Worm (Caenorhabditis elegans) whole organism, late embryonic: ENCODE results near the gene srw-16.
"Not testable (repeated sequence)": the region's sequence is repeated elsewhere in the genome, so short reads cannot be mapped to it uniquely, and the experiment has no call there.

Experiments used
- C08G9.2 ChIP-seq: sonication (generic microtip); optimal IDR thresholded peaks from 2 replicates; lab custom pipeline; 2016; ENCODE audit warnings: mild to moderate bottlenecking, missing genetic modification characterization, moderate library complexity, missing compliant biosample characterization
- C38D4.7 ChIP-seq: fragments of 200-800 bp; sonication (Bioruptor generic); optimal IDR thresholded peaks from 2 replicates; lab custom pipeline; 2018; ENCODE audit warnings: mild to moderate bottlenecking, missing genetic modification characterization, moderate library complexity, missing compliant biosample characterization
- K02D7.2 ChIP-seq: sonication (generic microtip); optimal IDR thresholded peaks from 2 replicates; lab custom pipeline; 2017; ENCODE audit warnings: mild to moderate bottlenecking, missing genetic modification characterization, missing compliant biosample characterization
- T23F11.4 ChIP-seq: fragments of 200-800 bp; sonication (Bioruptor generic); optimal IDR thresholded peaks from 2 replicates; lab custom pipeline; 2018; ENCODE audit warnings: mild to moderate bottlenecking, missing genetic modification characterization, missing compliant biosample characterization
- ahr-1 ChIP-seq: sonication (generic microtip); optimal IDR thresholded peaks from 2 replicates; lab custom pipeline; 2016; ENCODE audit warnings: missing genetic modification characterization, missing compliant biosample characterization
- ama-1 ChIP-seq: fragments of 150-350 bp; optimal IDR thresholded peaks from 2 replicates; lab custom pipeline; 2014
- ceh-14 ChIP-seq: sonication (generic microtip); optimal IDR thresholded peaks from 2 replicates; lab custom pipeline; 2016; ENCODE audit warnings: missing genotype, missing genetic modification characterization, missing compliant biosample characterization
- ceh-18 ChIP-seq: sonication (generic microtip); optimal IDR thresholded peaks from 2 replicates; lab custom pipeline; 2016; ENCODE audit warnings: missing genetic modification characterization, missing compliant biosample characterization
- ceh-31 ChIP-seq: sonication (generic microtip); optimal IDR thresholded peaks from 2 replicates; lab custom pipeline; 2016; ENCODE audit warnings: missing genetic modification characterization, missing compliant biosample characterization
- ceh-48 ChIP-seq: sonication (generic microtip); optimal IDR thresholded peaks from 2 replicates; lab custom pipeline; 2016; ENCODE audit warnings: missing genetic modification characterization, inconsistent platforms, missing compliant biosample characterization
- ceh-9 ChIP-seq: sonication (generic microtip); optimal IDR thresholded peaks from 2 replicates; lab custom pipeline; 2016; ENCODE audit warnings: mild to moderate bottlenecking, missing genetic modification characterization, inconsistent platforms, missing compliant biosample characterization
- dmd-4 ChIP-seq: sonication (generic microtip); optimal IDR thresholded peaks from 2 replicates; lab custom pipeline; 2016; ENCODE audit warnings: borderline replicate concordance, missing genetic modification characterization, missing compliant biosample characterization
- dve-1 ChIP-seq: sonication (generic microtip); optimal IDR thresholded peaks from 2 replicates; lab custom pipeline; 2017; ENCODE audit warnings: antibody characterized with exemption, mild to moderate bottlenecking, missing genetic modification characterization, missing compliant biosample characterization
- elt-2 ChIP-seq: sonication (generic microtip); optimal IDR thresholded peaks from 2 replicates; lab custom pipeline; 2016; ENCODE audit warnings: missing genetic modification reagents, missing genetic modification characterization, missing compliant biosample characterization
- elt-4 ChIP-seq: sonication (generic microtip); optimal IDR thresholded peaks from 2 replicates; lab custom pipeline; 2016; ENCODE audit warnings: missing genetic modification characterization, missing compliant biosample characterization
- ets-4 ChIP-seq: sonication (generic microtip); optimal IDR thresholded peaks from 2 replicates; lab custom pipeline; 2016; ENCODE audit warnings: missing genetic modification characterization, missing compliant biosample characterization
- eyg-1 ChIP-seq: sonication (generic microtip); optimal IDR thresholded peaks from 2 replicates; lab custom pipeline; 2016; ENCODE audit warnings: missing genotype, missing genetic modification characterization, missing compliant biosample characterization
- fax-1 ChIP-seq: sonication (generic microtip); optimal IDR thresholded peaks from 2 replicates; lab custom pipeline; 2016; ENCODE audit warnings: missing genotype, missing genetic modification characterization, missing compliant biosample characterization
- fkh-10 ChIP-seq: fragments of 150-350 bp; optimal IDR thresholded peaks from 2 replicates; lab custom pipeline; 2014; ENCODE audit warnings: missing biosample characterization, missing genetic modification reagents, missing genetic modification characterization
- hlh-15 ChIP-seq: sonication (generic microtip); optimal IDR thresholded peaks from 2 replicates; lab custom pipeline; 2016; ENCODE audit warnings: missing genetic modification characterization, missing compliant biosample characterization
- hlh-6 ChIP-seq: sonication (generic microtip); optimal IDR thresholded peaks from 2 replicates; lab custom pipeline; 2016; ENCODE audit warnings: missing genotype, missing genetic modification characterization, missing compliant biosample characterization
- hlh-8 ChIP-seq: sonication (generic microtip); optimal IDR thresholded peaks from 2 replicates; lab custom pipeline; 2016; ENCODE audit warnings: missing genotype, missing genetic modification characterization, missing compliant biosample characterization
- lin-11 ChIP-seq: fragments of 200-800 bp; sonication (Bioruptor generic); optimal IDR thresholded peaks from 2 replicates; lab custom pipeline; 2018; ENCODE audit warnings: mild to moderate bottlenecking, missing genetic modification characterization, missing compliant biosample characterization
- madf-2 ChIP-seq: sonication (generic microtip); optimal IDR thresholded peaks from 2 replicates; lab custom pipeline; 2017; ENCODE audit warnings: missing genetic modification characterization, missing compliant biosample characterization
- mec-3 ChIP-seq: sonication (generic microtip); optimal IDR thresholded peaks from 2 replicates; lab custom pipeline; 2016; ENCODE audit warnings: borderline replicate concordance, missing genetic modification characterization, missing compliant biosample characterization
- nhr-232 ChIP-seq: sonication (generic microtip); optimal IDR thresholded peaks from 2 replicates; lab custom pipeline; 2016; ENCODE audit warnings: missing genetic modification characterization, missing compliant biosample characterization
- npax-4 ChIP-seq: sonication (generic microtip); optimal IDR thresholded peaks from 2 replicates; lab custom pipeline; 2016; ENCODE audit warnings: missing genetic modification characterization, missing compliant biosample characterization
- odd-2 ChIP-seq: sonication (generic microtip); optimal IDR thresholded peaks from 2 replicates; lab custom pipeline; 2017; ENCODE audit warnings: antibody characterized with exemption, mild to moderate bottlenecking, missing genetic modification characterization, missing compliant biosample characterization
- pat-9 ChIP-seq: fragments of 200-800 bp; sonication (Bioruptor generic); optimal IDR thresholded peaks from 2 replicates; lab custom pipeline; 2018; ENCODE audit warnings: mild to moderate bottlenecking, missing genetic modification characterization, moderate library complexity, missing compliant biosample characterization
- pax-1 ChIP-seq: fragments of 150-350 bp; optimal IDR thresholded peaks from 2 replicates; lab custom pipeline; 2014; ENCODE audit warnings: missing biosample characterization, missing genetic modification characterization
- pqm-1 ChIP-seq: sonication (generic microtip); optimal IDR thresholded peaks from 2 replicates; lab custom pipeline; 2016; ENCODE audit warnings: missing genetic modification characterization, missing compliant biosample characterization
- sdc-2 ChIP-seq: sonication (generic microtip); optimal IDR thresholded peaks from 2 replicates; lab custom pipeline; 2016; ENCODE audit warnings: missing genotype, missing genetic modification characterization, missing compliant biosample characterization
- sox-2 ChIP-seq: fragments of 200-800 bp; sonication (Bioruptor generic); IDR thresholded peaks from 2 replicates; pipeline ENCODE4 v1.3.6; 2022; ENCODE audit warnings: missing genetic modification reagents, missing genetic modification characterization, missing compliant biosample characterization
- sox-4 ChIP-seq: sonication (generic microtip); optimal IDR thresholded peaks from 2 replicates; lab custom pipeline; 2017; ENCODE audit warnings: mild to moderate bottlenecking, missing genetic modification characterization, inconsistent platforms, missing compliant biosample characterization
- syd-9 ChIP-seq: sonication (generic microtip); optimal IDR thresholded peaks from 2 replicates; lab custom pipeline; 2016; ENCODE audit warnings: mild to moderate bottlenecking, missing genetic modification characterization, moderate library complexity, missing compliant biosample characterization
- unc-42 ChIP-seq: sonication (generic microtip); optimal IDR thresholded peaks from 2 replicates; lab custom pipeline; 2016; ENCODE audit warnings: missing genotype, missing genetic modification characterization, missing compliant biosample characterization
- unc-86 ChIP-seq: sonication (generic microtip); optimal IDR thresholded peaks from 2 replicates; lab custom pipeline; 2016; ENCODE audit warnings: missing genetic modification characterization, missing compliant biosample characterization
- ztf-16 ChIP-seq: sonication (generic microtip); optimal IDR thresholded peaks from 2 replicates; lab custom pipeline; 2017; ENCODE audit warnings: missing genetic modification characterization, missing compliant biosample characterization

Gene srw-16

ce11 chrV:15264131-15264530, 10.5 kb downstream of the srw-16 start, which contains the start of gene M01B2.12:
Gene M01B2.12, minus strand, starts transcription at chrV:15264231.
- TF ChIP-seq C08G9.2, result no peak
- TF ChIP-seq ceh-31 (tag; lab: Kevin White, UChicago), result no peak
- TF ChIP-seq fax-1 (tag; lab: Kevin White, UChicago), result no peak

- TF ChIP-seq npax-4, elt-2, elt-4 (tag; lab: Kevin White, UChicago): not testable (repeated sequence)
Observed at ce11 chrV:15262336-15262735, 12.3 kb downstream of the srw-16 start, which contains the start of gene M01B2.10. Gene M01B2.10, minus strand, starts transcription at chrV:15262436.

- TF ChIP-seq fkh-10 (GFP tag; lab: Kevin White, UChicago) (no peak), dmd-4 (tag; lab: Kevin White, UChicago) (no peak), ztf-16 (tag; lab: Kevin White, UChicago) (no peak), npax-4 (tag; lab: Kevin White, UChicago) (no peak), elt-4 (tag; lab: Kevin White, UChicago) (no peak), odd-2 (tag; lab: Kevin White, UChicago) (no peak), sdc-2 (tag; lab: Kevin White, UChicago) (no peak), ama-1 (lab: Kevin White, UChicago) (no peak), T23F11.4 (GFP tag; lab: Kevin White, UChicago) (no peak), ceh-31 (tag; lab: Kevin White, UChicago) (no peak), sox-4 (tag; lab: Kevin White, UChicago) (no peak), pat-9 (tag; lab: Kevin White, UChicago) (no peak), unc-86 (no peak), C38D4.7 (no peak), ceh-9 (no peak), ceh-14 (tag; lab: Kevin White, UChicago) (no peak), unc-42 (tag; lab: Kevin White, UChicago) (no peak)
- TF ChIP-seq, all 69 proteins: peak for 0
Observed at ce11 chrV:15259904-15260303, 14.8 kb downstream of the srw-16 start, which contains the start of gene M01B2.8. Gene M01B2.8, plus strand, starts transcription at chrV:15260204.

ce11 chrV:15259049-15259448, 15.6 kb downstream of the srw-16 start, which contains the start of gene srsx-37:
Gene srsx-37, minus strand, starts transcription at chrV:15259149.
- TF ChIP-seq nhr-232 (tag; lab: Kevin White, UChicago) (no peak), pqm-1 (tag; lab: Kevin White, UChicago) (no peak), ceh-9 (no peak), ztf-16 (tag; lab: Kevin White, UChicago) (no peak), lin-11 (tag; lab: Kevin White, UChicago) (no peak), sdc-2 (tag; lab: Kevin White, UChicago) (no peak)

- not testable (repeated sequence) for TF ChIP-seq hlh-8, ets-4, syd-9 (tag; lab: Kevin White, UChicago)
Observed at ce11 chrV:15256669-15257068, 18.0 kb downstream of the srw-16 start, which contains the start of gene srsx-39. Gene srsx-39, minus strand, starts transcription at chrV:15256769.

- TF ChIP-seq hlh-8 (tag; lab: Kevin White, UChicago) (no peak), unc-86 (no peak), K02D7.2 (tag; lab: Kevin White, UChicago) (no peak), ceh-18 (tag; lab: Kevin White, UChicago) (no peak), hlh-15 (tag; lab: Kevin White, UChicago) (no peak), eyg-1 (tag; lab: Kevin White, UChicago) (no peak), ceh-31 (tag; lab: Kevin White, UChicago) (no peak), ceh-48 (tag; lab: Kevin White, UChicago) (no peak), pax-1 (tag; lab: Kevin White, UChicago) (no peak), sox-2 (no peak), ahr-1 (tag; lab: Kevin White, UChicago) (no peak), dve-1 (no peak), ceh-9 (no peak), mec-3 (tag; lab: Kevin White, UChicago) (no peak), madf-2 (tag; lab: Kevin White, UChicago) (no peak), odd-2 (tag; lab: Kevin White, UChicago) (no peak), fkh-10 (GFP tag; lab: Kevin White, UChicago) (no peak), hlh-6 (no peak)
Observed at ce11 chrV:15253529-15253928, 21.1 kb downstream of the srw-16 start, which contains the start of gene srbc-75. Gene srbc-75, plus strand, starts transcription at chrV:15253829.
